Fruit fly (Drosophila melanogaster): ENCODE results near the gene CG14712.

The CG14712 gene

DNA sequence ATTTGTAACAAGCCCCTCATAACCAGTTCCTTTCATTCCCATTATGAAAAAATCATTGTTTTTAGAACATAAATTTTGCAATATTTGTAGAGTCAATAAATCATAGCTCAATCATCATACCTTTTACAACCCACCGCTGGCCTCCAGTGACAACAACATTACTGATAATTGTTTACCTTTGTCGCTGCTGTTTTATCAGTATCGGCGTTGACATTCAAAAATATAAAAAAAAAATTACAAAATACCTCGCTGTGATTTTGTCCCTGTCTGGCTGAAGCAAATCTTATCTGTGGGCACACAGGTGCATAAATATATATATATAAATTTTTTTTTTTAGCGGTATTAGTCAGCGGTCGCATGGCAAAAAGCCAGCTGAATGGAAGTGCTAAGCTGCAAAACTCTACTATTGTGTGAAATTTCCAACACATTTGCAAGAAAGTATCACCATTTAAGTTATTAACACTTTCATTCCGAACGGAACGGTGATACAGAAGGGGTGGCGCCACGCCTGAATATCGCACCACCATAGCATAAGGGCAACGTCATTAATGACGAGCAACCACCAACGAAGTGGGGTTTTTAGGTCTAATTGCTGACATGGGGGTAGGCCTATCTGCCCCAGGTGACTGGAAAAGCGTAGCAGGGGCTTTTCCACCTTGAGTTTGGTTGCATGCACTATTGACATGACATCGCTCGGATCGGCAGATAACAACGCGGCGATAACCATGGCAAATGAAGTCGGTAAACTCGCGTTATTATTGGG, 37.5 kb downstream of the CG14712 start (continued):
- TF ChIP-seq CG15269 (tag; optimal IDR thresholded peaks at IDR 0.05) (peak; percentile 27), p53 (GFP tag; optimal IDR thresholded peaks at IDR 0.05) (no peak), CG16813 (GFP tag; IDR thresholded peaks at IDR 0.05; ENCODE audit: partially characterized antibody) (no peak), emc (GFP tag; optimal IDR thresholded peaks at IDR 0.05) (no peak), cad (GFP tag; optimal IDR thresholded peaks at IDR 0.05) (no peak), Fer1 (GFP tag; optimal IDR thresholded peaks at IDR 0.05) (peak; percentile 39), tna (GFP tag; IDR thresholded peaks at IDR 0.05; ENCODE audit: partially characterized antibody) (no peak), Spps (tag; optimal IDR thresholded peaks at IDR 0.05) (no peak), sqz (GFP tag; optimal IDR thresholded peaks at IDR 0.05) (peak; percentile 91), dpn (GFP tag; optimal IDR thresholded peaks at IDR 0.05) (no peak), unpg (GFP tag; optimal IDR thresholded peaks at IDR 0.05) (peak; percentile 4), CG2678 (tag; optimal IDR thresholded peaks at IDR 0.05) (peak; percentile 42), Hmr (GFP tag; optimal IDR thresholded peaks at IDR 0.05) (peak; percentile 43), wor (GFP tag; IDR thresholded peaks at IDR 0.05) (no peak), CG3281 (GFP tag; optimal IDR thresholded peaks at IDR 0.05) (peak; percentile 18), CG42726 (GFP tag; IDR thresholded peaks at IDR 0.05; ENCODE audit: partially characterized antibody) (no peak), jigr1 (GFP tag; IDR thresholded peaks at IDR 0.05) (no peak), CG32532 (GFP tag; IDR thresholded peaks at IDR 0.05) (no peak), Fer3 (tag; optimal IDR thresholded peaks at IDR 0.05) (no peak), CG4820 (GFP tag; optimal IDR thresholded peaks at IDR 0.05) (no peak), Side (GFP tag; optimal IDR thresholded peaks at IDR 0.05) (no peak), CG30403 (GFP tag; optimal IDR thresholded peaks at IDR 0.05) (no peak), zf30C (GFP tag; optimal IDR thresholded peaks at IDR 0.05) (no peak), Dfd (GFP tag; optimal IDR thresholded peaks at IDR 0.05) (no peak), exex (tag; optimal IDR thresholded peaks at IDR 0.05) (peak; percentile 95), CG34376 (GFP tag; optimal IDR thresholded peaks at IDR 0.05) (peak; percentile 91), CG15696 (tag; optimal IDR thresholded peaks at IDR 0.05) (no peak), Nf-YA (GFP tag; IDR thresholded peaks at IDR 0.05) (no peak), Eip74EF (GFP tag; optimal IDR thresholded peaks at IDR 0.05) (no peak), C15 (GFP tag; IDR thresholded peaks at IDR 0.05) (no peak), CG12071 (GFP tag; optimal IDR thresholded peaks at IDR 0.05) (no peak), seq (GFP tag; IDR thresholded peaks at IDR 0.05) (0 out of 2 replicates have a peak, but pooled peaks have one; percentile 10), luna (GFP tag; optimal IDR thresholded peaks at IDR 0.05) (no peak), caup (GFP tag; optimal IDR thresholded peaks at IDR 0.05; ENCODE audit: severe bottlenecking) (peak; percentile 36), mirr (GFP tag; optimal IDR thresholded peaks at IDR 0.05) (peak; percentile 82), croc (GFP tag; conservative IDR thresholded peaks at IDR 0.05) (no peak), CHES-1-like (GFP tag; optimal IDR thresholded peaks at IDR 0.05) (no peak), gro (GFP tag; optimal IDR thresholded peaks at IDR 0.05) (no peak), pb (GFP tag; optimal IDR thresholded peaks at IDR 0.05) (no peak), lab (GFP tag; optimal IDR thresholded peaks at IDR 0.05) (peak; percentile 42), Antp (GFP tag; optimal IDR thresholded peaks at IDR 0.05) (no peak), CG8765 (GFP tag; IDR thresholded peaks at IDR 0.05) (no peak), CG6683 (GFP tag; optimal IDR thresholded peaks at IDR 0.05) (no peak), CG6175 (GFP tag; IDR thresholded peaks at IDR 0.05) (0 out of 3 replicates have a peak, but pooled peaks have one; percentile 10), sd (tag; optimal IDR thresholded peaks at IDR 0.05) (peak; percentile 85), Optix (GFP tag; IDR thresholded peaks at IDR 0.05) (no peak), Hr78 (GFP tag; optimal IDR thresholded peaks at IDR 0.05) (peak in 1 of 2 experiments; percentile 63), gt (GFP tag; IDR thresholded peaks at IDR 0.05) (no peak), ssp (GFP tag; IDR thresholded peaks at IDR 0.05) (no peak)

Data from whole organism, embryonic.